Worm (Caenorhabditis elegans) whole organism, young adult: ENCODE results near the gene txt-10.
A peak's percentile ranks its signal among the peaks of the same experiment; 100 is the strongest.

ENCODE experiments used
- C06A6.2 ChIP-seq: fragments of 200-800 bp; sonication (Bioruptor generic); conservative IDR thresholded peaks from 2 replicates; pipeline ENCODE4 v1.3.6; 2022; ENCODE audit warnings: missing genetic modification characterization, missing compliant biosample characterization
- F10E7.11 ChIP-seq: sonication (generic microtip); optimal IDR thresholded peaks from 2 replicates; lab custom pipeline; 2017; ENCODE audit warnings: mild to moderate bottlenecking, missing genetic modification characterization, moderate library complexity, missing compliant biosample characterization
- F57A8.1 ChIP-seq: fragments of 200-800 bp; sonication (Bioruptor generic); optimal IDR thresholded peaks from 2 replicates; lab custom pipeline; 2018; ENCODE audit warnings: mild to moderate bottlenecking, missing genetic modification characterization, moderate library complexity, missing compliant biosample characterization
- K11D2.4 ChIP-seq: fragments of 200-800 bp; sonication (Bioruptor generic); IDR thresholded peaks from 2 replicates; pipeline ENCODE4 v1.3.6; 2022; ENCODE audit warnings: missing genetic modification reagents, missing genetic modification characterization, missing compliant biosample characterization
- Y53G8AR.9 ChIP-seq: fragments of 200-800 bp; sonication (Bioruptor generic); conservative IDR thresholded peaks from 2 replicates; pipeline ENCODE4 v1.3.6; 2022; ENCODE audit warnings: missing genetic modification reagents, missing genetic modification characterization, missing compliant biosample characterization
- Y67H2A.10 ChIP-seq: fragments of 200-800 bp; sonication (Bioruptor generic); conservative IDR thresholded peaks from 2 replicates; pipeline ENCODE4 v1.3.6; 2022; ENCODE audit warnings: missing genetic modification reagents, missing genetic modification characterization, missing compliant biosample characterization
- ZK185.1 ChIP-seq: sonication (generic microtip); optimal IDR thresholded peaks from 2 replicates; lab custom pipeline; 2016; ENCODE audit warnings: mild to moderate bottlenecking, missing genetic modification characterization, missing compliant biosample characterization; ENCODE audit not compliant: poor library complexity, severe bottlenecking
- akir-1 ChIP-seq: fragments of 200-800 bp; sonication (Bioruptor generic); optimal IDR thresholded peaks from 2 replicates; lab custom pipeline; 2018; ENCODE audit warnings: mild to moderate bottlenecking, missing genetic modification characterization, moderate library complexity, missing compliant biosample characterization
- atf-7 ChIP-seq: sonication (generic microtip); optimal IDR thresholded peaks from 2 replicates; lab custom pipeline; 2017; ENCODE audit warnings: mild to moderate bottlenecking, missing genetic modification characterization, missing compliant biosample characterization
- athp-1 ChIP-seq: sonication (generic microtip); optimal IDR thresholded peaks from 2 replicates; lab custom pipeline; 2017; ENCODE audit warnings: mild to moderate bottlenecking, missing genetic modification characterization, missing compliant biosample characterization
- attf-3 ChIP-seq: fragments of 200-800 bp; sonication (Bioruptor generic); conservative IDR thresholded peaks from 2 replicates; pipeline ENCODE4 v1.3.6; 2022; ENCODE audit warnings: missing genetic modification reagents, missing genetic modification characterization, missing compliant biosample characterization
- bed-1 ChIP-seq: fragments of 200-800 bp; sonication (Bioruptor generic); IDR thresholded peaks from 2 replicates; pipeline ENCODE4 v1.3.6; 2022; ENCODE audit warnings: missing genetic modification reagents, missing genetic modification characterization, missing compliant biosample characterization
- cebp-2 ChIP-seq: fragments of 200-800 bp; sonication (Bioruptor generic); IDR thresholded peaks from 2 replicates; pipeline ENCODE4 v1.3.6; 2022; ENCODE audit warnings: missing genetic modification characterization, missing compliant biosample characterization
- ceh-100 ChIP-seq: fragments of 200-800 bp; sonication (Bioruptor generic); IDR thresholded peaks from 2 replicates; pipeline ENCODE4 v1.3.6; 2022; ENCODE audit warnings: missing genetic modification reagents, missing genetic modification characterization, missing compliant biosample characterization
- ceh-27 ChIP-seq: fragments of 200-800 bp; sonication (Bioruptor generic); optimal IDR thresholded peaks from 2 replicates; lab custom pipeline; 2018; ENCODE audit warnings: mild to moderate bottlenecking, missing genetic modification characterization, moderate library complexity, missing compliant biosample characterization
- ceh-40 ChIP-seq: fragments of 200-800 bp; sonication (Bioruptor generic); IDR thresholded peaks from 2 replicates; pipeline ENCODE4 v1.3.6; 2022; ENCODE audit warnings: missing genetic modification characterization, missing compliant biosample characterization
- ceh-58 ChIP-seq: fragments of 200-800 bp; sonication (Bioruptor generic); IDR thresholded peaks from 2 replicates; pipeline ENCODE4 v1.3.6; 2022; ENCODE audit warnings: missing genetic modification characterization, missing compliant biosample characterization
- ceh-79 ChIP-seq: sonication (generic microtip); optimal IDR thresholded peaks from 2 replicates; lab custom pipeline; 2017; ENCODE audit warnings: mild to moderate bottlenecking, missing genetic modification characterization, missing compliant biosample characterization
- ceh-91 ChIP-seq: fragments of 200-800 bp; sonication (Bioruptor generic); IDR thresholded peaks from 2 replicates; pipeline ENCODE4 v1.3.6; 2022; ENCODE audit warnings: missing genetic modification reagents, missing genetic modification characterization, missing compliant biosample characterization
- chd-7 ChIP-seq: sonication (generic microtip); optimal IDR thresholded peaks from 2 replicates; lab custom pipeline; 2016; ENCODE audit warnings: mild to moderate bottlenecking, missing genetic modification characterization, moderate library complexity, missing compliant biosample characterization
- die-1 ChIP-seq: sonication (generic microtip); optimal IDR thresholded peaks from 2 replicates; lab custom pipeline; 2016; ENCODE audit warnings: missing genotype, mild to moderate bottlenecking, missing genetic modification characterization, missing compliant biosample characterization
- dox-1 ChIP-seq: fragments of 200-800 bp; sonication (Bioruptor generic); IDR thresholded peaks from 2 replicates; pipeline ENCODE4 v1.3.6; 2022; ENCODE audit warnings: missing genetic modification reagents, missing genetic modification characterization, missing compliant biosample characterization
- dpff-1 ChIP-seq: sonication (generic microtip); optimal IDR thresholded peaks from 2 replicates; lab custom pipeline; 2017; ENCODE audit warnings: mild to moderate bottlenecking, missing genetic modification characterization, missing compliant biosample characterization
- egl-18 ChIP-seq: fragments of 200-800 bp; sonication (Bioruptor generic); IDR thresholded peaks from 2 replicates; pipeline ENCODE4 v1.3.6; 2022; ENCODE audit warnings: missing genetic modification reagents, missing genetic modification characterization, missing compliant biosample characterization
- egl-44 ChIP-seq: fragments of 200-800 bp; sonication (Bioruptor generic); IDR thresholded peaks from 2 replicates; pipeline ENCODE4 v1.3.6; 2022; ENCODE audit warnings: missing genetic modification reagents, missing genetic modification characterization, missing compliant biosample characterization
- him-1 ChIP-seq: sonication (generic microtip); optimal IDR thresholded peaks from 2 replicates; lab custom pipeline; 2016; ENCODE audit warnings: missing genotype, missing genetic modification reagents, missing genetic modification characterization, missing compliant biosample characterization
- hlh-26 ChIP-seq: fragments of 200-800 bp; sonication (Bioruptor generic); conservative IDR thresholded peaks from 2 replicates; pipeline ENCODE4 v1.3.6; 2022; ENCODE audit warnings: missing genetic modification reagents, missing genetic modification characterization, missing compliant biosample characterization
- lin-26 ChIP-seq: fragments of 200-800 bp; sonication (Bioruptor generic); IDR thresholded peaks from 2 replicates; pipeline ENCODE4 v1.3.6; 2022; ENCODE audit warnings: missing genetic modification reagents, missing genetic modification characterization, missing compliant biosample characterization
- lin-54 ChIP-seq: fragments of 200-800 bp; sonication (Bioruptor generic); optimal IDR thresholded peaks from 2 replicates; lab custom pipeline; 2018; ENCODE audit warnings: mild to moderate bottlenecking, missing genetic modification characterization, missing compliant biosample characterization
- lir-1 ChIP-seq: fragments of 200-800 bp; sonication (Bioruptor generic); conservative IDR thresholded peaks from 2 replicates; pipeline ENCODE4 v1.3.6; 2022; ENCODE audit warnings: missing genetic modification reagents, missing genetic modification characterization, missing compliant biosample characterization
- lsl-1 ChIP-seq: fragments of 200-800 bp; sonication (Bioruptor generic); optimal IDR thresholded peaks from 2 replicates; lab custom pipeline; 2018; ENCODE audit warnings: mild to moderate bottlenecking, missing genetic modification characterization, moderate library complexity, missing compliant biosample characterization
- madf-10 ChIP-seq: sonication (generic microtip); optimal IDR thresholded peaks from 2 replicates; lab custom pipeline; 2016; ENCODE audit warnings: mild to moderate bottlenecking, missing genetic modification characterization, missing compliant biosample characterization
- mel-28 ChIP-seq: sonication (generic microtip); optimal IDR thresholded peaks from 2 replicates; lab custom pipeline; 2016; ENCODE audit warnings: borderline replicate concordance, mild to moderate bottlenecking, missing genetic modification characterization, missing compliant biosample characterization
- nfya-1 ChIP-seq: sonication (generic microtip); optimal IDR thresholded peaks from 2 replicates; lab custom pipeline; 2017; ENCODE audit warnings: antibody characterized with exemption, missing compliant biosample characterization, missing genetic modification characterization, borderline replicate concordance; ENCODE audit not compliant: insufficient read depth
- nhr-179 ChIP-seq: sonication (generic microtip); optimal IDR thresholded peaks from 2 replicates; lab custom pipeline; 2016; ENCODE audit warnings: mild to moderate bottlenecking, missing genetic modification characterization, missing compliant biosample characterization
- nhr-90 ChIP-seq: sonication (generic microtip); optimal IDR thresholded peaks from 2 replicates; lab custom pipeline; 2016; ENCODE audit warnings: missing genotype, mild to moderate bottlenecking, missing genetic modification characterization, missing compliant biosample characterization
- pbrm-1 ChIP-seq: fragments of 200-800 bp; sonication (Bioruptor generic); IDR thresholded peaks from 2 replicates; pipeline ENCODE4 v1.3.6; 2022; ENCODE audit warnings: missing genetic modification reagents, missing genetic modification characterization, missing compliant biosample characterization
- pha-4 ChIP-seq: fragments of 150-350 bp; sonication (generic microtip); optimal IDR thresholded peaks from 2 replicates; lab custom pipeline; 2014; ENCODE audit warnings: missing biosample characterization, missing genetic modification reagents, missing genetic modification characterization
- rcor-1 ChIP-seq: fragments of 200-800 bp; sonication (Bioruptor generic); IDR thresholded peaks from 2 replicates; pipeline ENCODE4 v1.3.6; 2022; ENCODE audit warnings: missing genetic modification reagents, missing genetic modification characterization, missing compliant biosample characterization
- repo-1 ChIP-seq: sonication (generic microtip); optimal IDR thresholded peaks from 2 replicates; lab custom pipeline; 2017; ENCODE audit warnings: mild to moderate bottlenecking, missing genetic modification characterization, missing compliant biosample characterization
- sea-2 ChIP-seq: fragments of 200-800 bp; sonication (Bioruptor generic); IDR thresholded peaks from 2 replicates; pipeline ENCODE4 v1.3.6; 2022; ENCODE audit warnings: missing genetic modification characterization, missing compliant biosample characterization
- snpc-1.3 ChIP-seq: sonication (generic microtip); optimal IDR thresholded peaks from 2 replicates; lab custom pipeline; 2017; ENCODE audit warnings: missing genetic modification characterization, mild to moderate bottlenecking, missing compliant biosample characterization, antibody characterized with exemption, moderate library complexity, missing genotype, missing genetic modification reagents; ENCODE audit not compliant: insufficient read depth
- sptf-2 ChIP-seq: fragments of 200-800 bp; sonication (Bioruptor generic); optimal IDR thresholded peaks from 2 replicates; lab custom pipeline; 2018; ENCODE audit warnings: mild to moderate bottlenecking, missing genetic modification characterization, missing compliant biosample characterization
- unc-130 ChIP-seq: sonication (generic microtip); optimal IDR thresholded peaks from 2 replicates; lab custom pipeline; 2016; ENCODE audit warnings: missing genetic modification reagents, missing genetic modification characterization, missing compliant biosample characterization
- unc-62 ChIP-seq: fragments of 150-350 bp; optimal IDR thresholded peaks from 2 replicates; lab custom pipeline; 2014; ENCODE audit warnings: missing biosample characterization, missing genetic modification reagents, missing genetic modification characterization
- xnd-1 ChIP-seq: sonication (generic microtip); optimal IDR thresholded peaks from 2 replicates; lab custom pipeline; 2016; ENCODE audit warnings: missing genotype, missing genetic modification reagents, missing genetic modification characterization, missing compliant biosample characterization

Gene txt-10

ce11 chrV:10529600-10529999, 3.0 kb downstream of the txt-10 start:
- no peak for TF ChIP-seq ceh-40 (GFP tag; lab: Robert Waterston, UW)
- no peak for TF ChIP-seq xnd-1 (tag; lab: Kevin White, UChicago)
- TF ChIP-seq ceh-27 (GFP tag; lab: Kevin White, UChicago), result no peak
- no peak for TF ChIP-seq chd-7 (tag; lab: Kevin White, UChicago)
- TF ChIP-seq nfya-1 (tag; lab: Kevin White, UChicago), result no peak
- no peak for TF ChIP-seq athp-1 (tag; lab: Kevin White, UChicago)
- no peak for TF ChIP-seq nhr-179 (tag; lab: Kevin White, UChicago)
- TF ChIP-seq ZK185.1 (tag; lab: Kevin White, UChicago), result no peak
- no peak for TF ChIP-seq dpff-1 (tag; lab: Kevin White, UChicago)
- TF ChIP-seq atf-7, result no peak
- TF ChIP-seq ceh-58 (GFP tag; lab: Robert Waterston, UW), result no peak
- TF ChIP-seq rcor-1, result no peak
- no peak for TF ChIP-seq him-1 (tag; lab: Kevin White, UChicago)

ce11 chrV:10528500-10528899, 4.1 kb downstream of the txt-10 start, which contains the start of gene F25D1.3:
F25D1.3 (plus strand) TSS chrV:10528724.
- no peak for TF ChIP-seq pha-4 (tag; lab: Kevin White, UChicago)
- no peak for TF ChIP-seq F10E7.11
- no peak for TF ChIP-seq repo-1
- no peak for TF ChIP-seq pbrm-1 (GFP tag; lab: Robert Waterston, UW)

ce11 chrV:10525902-10526301, 6.7 kb downstream of the txt-10 start, which contains the start of the genes C35A5.8 and hda-11:
C35A5.8 (minus strand) TSS chrV:10525908.
hda-11 (plus strand) TSS chrV:10526184.
- TF ChIP-seq F57A8.1, result no peak
- TF ChIP-seq akir-1, result no peak
- no peak for TF ChIP-seq bed-1
- peak; percentile 11; the same call in 1 of the 2 replicates for TF ChIP-seq ceh-91 (GFP tag; lab: Robert Waterston, UW)
- no peak for TF ChIP-seq cebp-2 (GFP tag; lab: Robert Waterston, UW)
- TF ChIP-seq snpc-1.3 (tag; lab: Kevin White, UChicago), result no peak
- TF ChIP-seq Y53G8AR.9 (GFP tag; lab: Robert Waterston, UW), result 0 out of 2 replicates have a peak, but pooled peaks have one; percentile 14
- no peak for TF ChIP-seq mel-28 (tag; lab: Kevin White, UChicago)
- TF ChIP-seq K11D2.4 (GFP tag; lab: Robert Waterston, UW), result peak; percentile 73
- TF ChIP-seq sptf-2, result no peak
- TF ChIP-seq unc-130 (GFP tag; lab: Kevin White, UChicago), result peak; percentile 78
- TF ChIP-seq unc-62 (GFP tag; lab: Kevin White, UChicago), result no peak
- TF ChIP-seq lir-1 (GFP tag; lab: Robert Waterston, UW), result peak; percentile 75
- no peak for TF ChIP-seq sea-2 (GFP tag; lab: Robert Waterston, UW)
- no peak for TF ChIP-seq egl-18
- no peak for TF ChIP-seq Y67H2A.10
- TF ChIP-seq lsl-1 (GFP tag; lab: Kevin White, UChicago), result peak; percentile 46
- TF ChIP-seq lin-54 (GFP tag; lab: Kevin White, UChicago), result peak; percentile 42
- TF ChIP-seq die-1 (tag; lab: Kevin White, UChicago), result no peak
- TF ChIP-seq egl-44 (GFP tag; lab: Robert Waterston, UW), result no peak
- TF ChIP-seq attf-3, result no peak
- TF ChIP-seq xnd-1 (tag; lab: Kevin White, UChicago), result no peak
- TF ChIP-seq hlh-26 (GFP tag; lab: Robert Waterston, UW), result no peak
- TF ChIP-seq atf-7, result peak; percentile 36
- peak; percentile 86 for TF ChIP-seq rcor-1
- TF ChIP-seq lin-26 (GFP tag; lab: Robert Waterston, UW), result no peak
- peak; percentile 82 for TF ChIP-seq dox-1
- TF ChIP-seq ceh-79 (tag; lab: Kevin White, UChicago), result peak; percentile 60
- peak; percentile 61 for TF ChIP-seq ceh-100 (GFP tag; lab: Robert Waterston, UW)
- TF ChIP-seq dpff-1 (tag; lab: Kevin White, UChicago), result no peak
- TF ChIP-seq C06A6.2 (GFP tag; lab: Robert Waterston, UW), result no peak
- no peak for TF ChIP-seq madf-10 (tag; lab: Kevin White, UChicago)
- TF ChIP-seq nhr-90 (tag; lab: Kevin White, UChicago), result no peak
